Fruit fly (Drosophila melanogaster): ENCODE results near the gene CG42747.

The CG42747 gene

DNA sequence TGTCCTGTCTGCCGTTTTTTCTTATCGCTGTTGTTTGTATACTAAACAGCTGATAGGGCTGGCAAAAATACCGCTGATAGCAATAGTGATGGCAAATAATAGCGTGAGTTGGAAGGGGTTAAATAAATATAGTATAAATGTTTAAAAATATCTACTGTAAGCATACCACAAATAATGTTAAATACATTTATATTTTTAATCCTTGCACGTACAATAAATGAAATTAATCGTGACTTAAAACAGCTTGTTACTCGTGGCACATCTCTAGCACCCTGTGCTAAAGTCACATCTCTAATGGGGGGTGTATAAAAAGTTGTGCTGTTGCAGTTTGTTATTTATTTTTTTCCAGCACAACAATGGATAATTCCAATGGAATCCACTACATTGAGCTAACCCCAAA, 88.0 kb downstream of the CG42747 start, which contains the start of the genes CG10147 and Bulli (continued):
- TF ChIP-seq gsb-n (tag; optimal IDR thresholded peaks at IDR 0.05) (peak; percentile 94), Dll (GFP tag; IDR thresholded peaks at IDR 0.05; ENCODE audit: partially characterized antibody) (peak; percentile 98), CG13894 (tag; optimal IDR thresholded peaks at IDR 0.05) (peak; percentile 94), ken (GFP tag; IDR thresholded peaks at IDR 0.05) (peak; percentile 98), salm (tag; optimal IDR thresholded peaks at IDR 0.05) (peak; percentile 87), CG10565 (GFP tag; optimal IDR thresholded peaks at IDR 0.05) (peak; percentile 90), toy (GFP tag; IDR thresholded peaks at IDR 0.05) (peak; percentile 91), Sin3A (optimal IDR thresholded peaks at IDR 0.05) (peak; percentile 52), CTCF (GFP tag; optimal IDR thresholded peaks at IDR 0.05) (peak; percentile 57), MTF-1 (GFP tag; optimal IDR thresholded peaks at IDR 0.05; ENCODE audit: borderline replicate concordance) (peak; percentile 90), CG33557 (GFP tag; optimal IDR thresholded peaks at IDR 0.05) (peak; percentile 96), NC2α (GFP tag; optimal IDR thresholded peaks at IDR 0.05) (peak; percentile 71), seq (GFP tag; IDR thresholded peaks at IDR 0.05) (peak; percentile 95), wek (GFP tag; optimal IDR thresholded peaks at IDR 0.05) (peak; percentile 34), CG17359 (tag; optimal IDR thresholded peaks at IDR 0.05) (peak; percentile 97), wor (GFP tag; IDR thresholded peaks at IDR 0.05) (peak; percentile 96), CG14014 (GFP tag; IDR thresholded peaks at IDR 0.05) (peak; percentile 98), CG10959 (GFP tag; IDR thresholded peaks at IDR 0.05) (peak; percentile 98), bowl (GFP tag; IDR thresholded peaks at IDR 0.05) (peak; percentile 92), chif (GFP tag; optimal IDR thresholded peaks at IDR 0.05) (peak; percentile 92 to 96), CG12219 (GFP tag; optimal IDR thresholded peaks at IDR 0.05) (peak; percentile 91), tio (GFP tag; optimal IDR thresholded peaks at IDR 0.05) (peak; percentile 97), pan (optimal IDR thresholded peaks at IDR 0.05) (no peak), pan (GFP tag; optimal IDR thresholded peaks at IDR 0.05 in 1 of 2, IDR thresholded peaks at IDR 0.05 in 1 of 2) (peak in 1 of 2 experiments; percentile 98), Dek (tag; optimal IDR thresholded peaks at IDR 0.05) (peak; percentile 94), CG31365 (tag; optimal IDR thresholded peaks at IDR 0.05) (peak; percentile 69), ERR (GFP tag; optimal IDR thresholded peaks at IDR 0.05) (peak; percentile 85), pb (GFP tag; optimal IDR thresholded peaks at IDR 0.05) (peak; percentile 81), Nf-YB (GFP tag; optimal IDR thresholded peaks at IDR 0.05) (peak; percentile 84), E2f2 (GFP tag; IDR thresholded peaks at IDR 0.05) (peak; percentile 78), al (GFP tag; IDR thresholded peaks at IDR 0.05) (peak; percentile 98), Optix (GFP tag; IDR thresholded peaks at IDR 0.05) (peak; percentile 96), cwo (GFP tag; optimal IDR thresholded peaks at IDR 0.05) (peak; percentile 90), Ets65A (GFP tag) (peak; percentile 100), lilli (GFP tag; optimal IDR thresholded peaks at IDR 0.05) (peak; percentile 99), CG5180 (GFP tag; optimal IDR thresholded peaks at IDR 0.05) (peak; percentile 78), jumu (GFP tag; optimal IDR thresholded peaks at IDR 0.05) (peak; percentile 80), Usf (GFP tag; optimal IDR thresholded peaks at IDR 0.05) (peak; percentile 97), cad (GFP tag; optimal IDR thresholded peaks at IDR 0.05) (no peak), chn (GFP tag; optimal IDR thresholded peaks at IDR 0.05) (peak; percentile 98), BEAF-32 (GFP tag; optimal IDR thresholded peaks at IDR 0.05) (peak; percentile 97), HLH4C (GFP tag; IDR thresholded peaks at IDR 0.05; ENCODE audit: partially characterized antibody) (peak; percentile 92), tll (GFP tag; optimal IDR thresholded peaks at IDR 0.05) (peak; percentile 38 to 82), CG9609 (GFP tag; optimal IDR thresholded peaks at IDR 0.05) (peak; percentile 94), bab2 (GFP tag; optimal IDR thresholded peaks at IDR 0.05) (peak; percentile 96), sens (GFP tag) (peak; percentile 99), CG4424 (GFP tag; optimal IDR thresholded peaks at IDR 0.05) (peak; percentile 99), CG7372 (GFP tag; IDR thresholded peaks at IDR 0.05) (peak; percentile 99), CG14860 (GFP tag; IDR thresholded peaks at IDR 0.05; ENCODE audit: partially characterized antibody) (peak; percentile 95), ara (GFP tag; IDR thresholded peaks at IDR 0.05) (peak; percentile 98), emc (GFP tag; optimal IDR thresholded peaks at IDR 0.05) (peak; percentile 86), fd96Cb (tag; optimal IDR thresholded peaks at IDR 0.05) (peak; percentile 98)
